Fruit fly (Drosophila melanogaster) whole organism, embryonic: Measurements from ENCODE around the gene Neurl4.

Experiments
- ATbp ChIP-seq: fragments of 200-800 bp; sonication (Bioruptor generic); optimal IDR thresholded peaks from 2 replicates; lab custom pipeline; 2017; ENCODE audit warnings: missing biosample characterization, mild to moderate bottlenecking, missing genetic modification characterization, missing genetic modification reagents
- Awh ChIP-seq: fragments of 200-800 bp; sonication (Bioruptor generic); IDR thresholded peaks from 2 replicates; pipeline ENCODE4, ENCODE4 v1.3.6; 2022; ENCODE audit warnings: missing biosample characterization, missing genetic modification characterization
- CG11093 ChIP-seq: fragments of 200-800 bp; sonication (Bioruptor generic); IDR thresholded peaks from 3 replicates; pipeline ENCODE4 v1.3.6; 2022; ENCODE audit warnings: missing biosample characterization, missing genetic modification characterization
- CG12071 ChIP-seq: fragments of 200-800 bp; sonication (Bioruptor generic); optimal IDR thresholded peaks from 3 replicates; lab custom pipeline; 2018; ENCODE audit warnings: missing biosample characterization, mild to moderate bottlenecking, missing genetic modification characterization
- CG17361 ChIP-seq: fragments of 200-800 bp; sonication (Bioruptor generic); IDR thresholded peaks from 3 replicates; pipeline ENCODE4 v1.3.6; 2022; ENCODE audit warnings: missing biosample characterization, missing genetic modification characterization
- CG17612 ChIP-seq: fragments of 200-800 bp; sonication (Bioruptor generic); IDR thresholded peaks from 2 replicates; pipeline ENCODE4 v1.3.6; 2022; ENCODE audit warnings: missing biosample characterization, missing genetic modification characterization
- CG18262 ChIP-seq: fragments of 200-800 bp; optimal IDR thresholded peaks from 3 replicates; lab custom pipeline; 2019; ENCODE audit warnings: missing biosample characterization, mild to moderate bottlenecking, missing genetic modification characterization, moderate library complexity
- CG18599 ChIP-seq: fragments of 200-800 bp; sonication (Bioruptor generic); optimal IDR thresholded peaks from 3 replicates; lab custom pipeline; 2017; ENCODE audit warnings: missing biosample characterization, missing genetic modification characterization, mild to moderate bottlenecking, moderate library complexity, missing genetic modification reagents
- CG18619 ChIP-seq: fragments of 200-800 bp; sonication (Bioruptor generic); optimal IDR thresholded peaks from 3 replicates; lab custom pipeline; 2017; ENCODE audit warnings: missing biosample characterization, mild to moderate bottlenecking, missing genetic modification characterization
- CG2120 ChIP-seq: fragments of 200-800 bp; sonication (Bioruptor generic); optimal IDR thresholded peaks from 3 replicates; lab custom pipeline; 2016; ENCODE audit warnings: missing biosample characterization, missing genetic modification characterization
- CG2712 ChIP-seq: fragments of 200-800 bp; optimal IDR thresholded peaks from 3 replicates; lab custom pipeline; 2019; ENCODE audit warnings: missing biosample characterization, mild to moderate bottlenecking, missing genetic modification characterization, moderate library complexity
- CG3281 ChIP-seq: fragments of 200-800 bp; sonication (Bioruptor generic); optimal IDR thresholded peaks from 3 replicates; lab custom pipeline; 2017; ENCODE audit warnings: missing biosample characterization, mild to moderate bottlenecking, missing genetic modification characterization
- CG4820 ChIP-seq: fragments of 200-800 bp; sonication (Bioruptor generic); optimal IDR thresholded peaks from 3 replicates; lab custom pipeline; 2016; ENCODE audit warnings: missing biosample characterization, missing genetic modification characterization
- CG5953 ChIP-seq: fragments of 200-800 bp; sonication (Bioruptor generic); IDR thresholded peaks from 2 replicates; pipeline ENCODE4 v1.3.6; 2022; ENCODE audit warnings: missing biosample characterization, missing genetic modification characterization
- CG6254 ChIP-seq: fragments of 200-800 bp; sonication (Bioruptor generic); optimal IDR thresholded peaks from 3 replicates; lab custom pipeline; 2017; ENCODE audit warnings: mild to moderate bottlenecking, missing biosample characterization, missing genetic modification reagents, missing genetic modification characterization
- CG6654 ChIP-seq: fragments of 200-800 bp; sonication (Bioruptor generic); optimal IDR thresholded peaks from 2 replicates; lab custom pipeline; 2017; ENCODE audit warnings: missing biosample characterization, mild to moderate bottlenecking, missing genetic modification characterization
- CG7839 ChIP-seq: fragments of 200-800 bp; sonication (Bioruptor generic); optimal IDR thresholded peaks from 3 replicates; lab custom pipeline; 2018; ENCODE audit warnings: missing biosample characterization, mild to moderate bottlenecking, missing genetic modification characterization, moderate library complexity
- CG9727 ChIP-seq: fragments of 200-800 bp; sonication (Bioruptor generic); optimal IDR thresholded peaks from 3 replicates; lab custom pipeline; 2017; ENCODE audit warnings: missing biosample characterization, mild to moderate bottlenecking, missing genetic modification characterization
- CG9876 ChIP-seq: fragments of 200-800 bp; sonication (Bioruptor generic); optimal IDR thresholded peaks from 2 replicates; lab custom pipeline; 2016; ENCODE audit warnings: missing biosample characterization, missing genetic modification characterization
- CG9932 ChIP-seq: fragments of 200-800 bp; sonication (Bioruptor generic); IDR thresholded peaks from 2 replicates; pipeline ENCODE4 v1.3.6; 2022; ENCODE audit warnings: missing biosample characterization, missing genetic modification characterization
- CTCF ChIP-seq: fragments of 200-800 bp; sonication (Bioruptor generic); optimal IDR thresholded peaks from 2 replicates; lab custom pipeline; 2017; ENCODE audit warnings: missing biosample characterization, mild to moderate bottlenecking, missing genetic modification characterization, moderate library complexity
- D19A ChIP-seq: fragments of 200-800 bp; optimal IDR thresholded peaks from 3 replicates; lab custom pipeline; 2019; ENCODE audit warnings: missing biosample characterization, mild to moderate bottlenecking, missing genetic modification characterization, moderate library complexity
- Dll ChIP-seq: fragments of 200-800 bp; sonication (Bioruptor generic); IDR thresholded peaks from 4 replicates; pipeline ENCODE4 v1.3.6; 2022; ENCODE audit warnings: missing biosample characterization, missing genetic modification characterization; ENCODE audit not compliant: partially characterized antibody
- Ets65A ChIP-seq: fragments of 200-800 bp; sonication (Bioruptor generic); peaks from one replicate; lab custom pipeline; 2016; ENCODE audit warnings: missing biosample characterization, missing genetic modification characterization
- Fer2 ChIP-seq: fragments of 200-800 bp; sonication (Bioruptor generic); optimal IDR thresholded peaks from 2 replicates; lab custom pipeline; 2018; ENCODE audit warnings: missing biosample characterization, mild to moderate bottlenecking, missing genetic modification characterization, moderate library complexity
- HHEX ChIP-seq: fragments of 200-800 bp; sonication (Bioruptor generic); optimal IDR thresholded peaks from 3 replicates; lab custom pipeline; 2017; ENCODE audit warnings: missing biosample characterization, mild to moderate bottlenecking, missing genetic modification characterization, missing genetic modification reagents
- Hr51 ChIP-seq, 2 experiments: fragments of 200-800 bp; sonication (Bioruptor generic); optimal IDR thresholded peaks; 2 replicates in 1 of 2; 3 replicates in 1 of 2; lab custom pipeline; 2016 to 2018; ENCODE audit warnings: missing biosample characterization in 2 of 2, missing genetic modification characterization in 2 of 2, mild to moderate bottlenecking in 1 of 2, moderate library complexity in 1 of 2
- Kr ChIP-seq: fragments of 200-800 bp; sonication (Bioruptor generic); optimal IDR thresholded peaks from 2 replicates; lab custom pipeline; 2017; ENCODE audit warnings: missing biosample characterization, mild to moderate bottlenecking, missing genetic modification characterization
- Med ChIP-seq: fragments of 200-800 bp; sonication (Bioruptor generic); peaks from one replicate; lab custom pipeline; 2016; ENCODE audit warnings: missing biosample characterization, missing genetic modification characterization, mild to moderate bottlenecking, inconsistent platforms, moderate library complexity
- Meics ChIP-seq: fragments of 200-800 bp; sonication (Bioruptor generic); optimal IDR thresholded peaks from 2 replicates; lab custom pipeline; 2017; ENCODE audit warnings: missing biosample characterization, mild to moderate bottlenecking, missing genetic modification characterization
- NFAT ChIP-seq: fragments of 200-800 bp; sonication (Bioruptor generic); IDR thresholded peaks from 2 replicates; pipeline ENCODE4 v1.3.6; 2022; ENCODE audit warnings: missing biosample characterization, missing genetic modification characterization
- TFAM ChIP-seq: fragments of 200-800 bp; sonication (Bioruptor generic); optimal IDR thresholded peaks from 2 replicates; lab custom pipeline; 2017; ENCODE audit warnings: missing biosample characterization, missing genetic modification characterization, inconsistent platforms
- abd-A ChIP-seq: fragments of 200-800 bp; sonication (Bioruptor generic); optimal IDR thresholded peaks from 3 replicates; lab custom pipeline; 2019; ENCODE audit warnings: missing biosample characterization, mild to moderate bottlenecking, missing genetic modification characterization, moderate library complexity
- al ChIP-seq: fragments of 200-800 bp; sonication (Bioruptor generic); IDR thresholded peaks from 2 replicates; pipeline ENCODE4 v1.3.6; 2022; ENCODE audit warnings: missing biosample characterization, missing genetic modification characterization
- cas ChIP-seq: fragments of 200-800 bp; sonication (Bioruptor generic); IDR thresholded peaks from 2 replicates; pipeline ENCODE4 v1.3.6; 2022; ENCODE audit warnings: missing biosample characterization, missing genetic modification characterization
- chn ChIP-seq: fragments of 200-800 bp; sonication (Bioruptor generic); optimal IDR thresholded peaks from 2 replicates; lab custom pipeline; 2016; ENCODE audit warnings: missing biosample characterization, missing genetic modification characterization
- dmrt99B ChIP-seq: fragments of 200-800 bp; sonication (Bioruptor generic); optimal IDR thresholded peaks from 2 replicates; lab custom pipeline; 2018; ENCODE audit warnings: missing biosample characterization, mild to moderate bottlenecking, missing genetic modification characterization, moderate library complexity
- gce ChIP-seq: fragments of 200-800 bp; sonication (Bioruptor generic); IDR thresholded peaks from 3 replicates; pipeline ENCODE4 v1.3.6; 2022; ENCODE audit warnings: missing biosample characterization, missing genetic modification characterization
- gem ChIP-seq: fragments of 200-800 bp; sonication (Bioruptor generic); optimal IDR thresholded peaks from 2 replicates; lab custom pipeline; 2019; ENCODE audit warnings: missing biosample characterization, mild to moderate bottlenecking, missing genetic modification characterization, moderate library complexity
- kay ChIP-seq: fragments of 200-800 bp; sonication (Bioruptor generic); optimal IDR thresholded peaks from 2 replicates; lab custom pipeline; 2016; ENCODE audit warnings: missing biosample characterization, missing genetic modification characterization
- knrl ChIP-seq: fragments of 200-800 bp; sonication (Bioruptor generic); IDR thresholded peaks from 3 replicates; pipeline ENCODE4 v1.3.6; 2022; ENCODE audit warnings: missing biosample characterization, missing genetic modification characterization; ENCODE audit not compliant: partially characterized antibody
- lilli ChIP-seq: fragments of 200-800 bp; sonication (Bioruptor generic); optimal IDR thresholded peaks from 3 replicates; lab custom pipeline; 2016; ENCODE audit warnings: missing biosample characterization, missing genetic modification characterization
- lmd ChIP-seq: fragments of 200-800 bp; sonication (Bioruptor generic); IDR thresholded peaks from 2 replicates; pipeline ENCODE4 v1.3.6; 2022; ENCODE audit warnings: missing biosample characterization, missing genetic modification characterization
- onecut ChIP-seq: fragments of 200-800 bp; sonication (Bioruptor generic); IDR thresholded peaks from 2 replicates; pipeline ENCODE4 v1.3.6; 2022; ENCODE audit warnings: missing biosample characterization, missing genetic modification characterization
- sna ChIP-seq: fragments of 200-800 bp; sonication (Bioruptor generic); IDR thresholded peaks from 2 replicates; pipeline ENCODE4 v1.3.6; 2022; ENCODE audit warnings: missing biosample characterization, missing genetic modification characterization; ENCODE audit not compliant: partially characterized antibody
- trem ChIP-seq: fragments of 200-800 bp; optimal IDR thresholded peaks from 3 replicates; lab custom pipeline; 2019; ENCODE audit warnings: missing biosample characterization, mild to moderate bottlenecking, missing genetic modification characterization, moderate library complexity
- tup ChIP-seq: fragments of 200-800 bp; sonication (Bioruptor generic); optimal IDR thresholded peaks from 2 replicates; lab custom pipeline; 2016; ENCODE audit warnings: missing biosample characterization, mild to moderate bottlenecking, missing genetic modification characterization, moderate library complexity
- z ChIP-seq: fragments of 200-800 bp; sonication (Bioruptor generic); IDR thresholded peaks from 3 replicates; pipeline ENCODE4 v1.3.6; 2022; ENCODE audit warnings: missing biosample characterization, missing genetic modification characterization

The Neurl4 gene

DNA sequence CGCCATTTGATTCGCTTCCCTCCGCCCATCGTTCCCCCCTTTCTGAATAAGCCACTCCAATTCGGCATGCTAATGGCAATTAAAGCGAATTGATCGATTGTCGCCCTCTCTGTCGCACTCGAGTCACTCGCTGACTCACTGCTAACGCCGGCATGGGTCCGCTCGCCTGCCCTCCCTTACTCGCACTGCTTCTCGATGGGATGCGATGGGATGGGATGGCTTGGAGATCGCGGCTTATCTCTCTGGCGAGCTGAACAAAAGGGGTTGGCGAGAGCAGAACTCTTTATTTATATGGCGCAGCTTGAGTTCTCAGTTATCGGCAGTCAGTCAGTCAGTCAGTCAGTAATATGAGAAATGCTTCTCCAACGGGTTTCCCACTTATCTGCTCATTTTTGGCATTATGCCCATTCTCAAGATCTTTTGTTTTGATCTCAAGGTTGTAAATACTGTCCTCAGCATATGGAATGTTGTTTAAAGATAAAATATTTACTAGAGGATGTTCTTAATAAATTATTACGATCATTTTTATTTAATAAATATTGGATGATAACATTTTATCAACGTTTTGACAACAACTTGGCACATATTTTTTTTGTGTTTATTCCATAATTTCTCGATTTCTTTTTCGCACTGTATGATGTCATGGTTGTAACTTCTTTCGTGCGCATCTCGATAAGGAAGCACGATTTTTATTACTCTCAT, 6.3 kb upstream of the Neurl4 start (continued):
- TF ChIP-seq kay (GFP tag; lab: Kevin White, UChicago) (peak; percentile 82), CG5953 (0 out of 2 replicates have a peak, but pooled peaks have one; percentile 23), ATbp (GFP tag; lab: Kevin White, UChicago) (no peak), abd-A (peak; percentile 89), knrl (GFP tag; lab: Robert Waterston, UW) (no peak), Awh (GFP tag; lab: Robert Waterston, UW) (peak; percentile 67; the same call in 1 of the 2 replicates), z (GFP tag; lab: Robert Waterston, UW) (no peak), onecut (GFP tag; lab: Robert Waterston, UW) (0 out of 2 replicates have a peak, but pooled peaks have one; percentile 7)
- TF ChIP-seq, all 482 proteins: peak for 44

dm6 chr3L:14055260-14055696, 5.6 kb upstream of the Neurl4 start:
- TF ChIP-seq CG7839 (peak; percentile 38), CG17361 (peak; percentile 41; the same call in 1 of the 3 replicates), CG18262 (peak; percentile 13), al (GFP tag; lab: Robert Waterston, UW) (no peak), trem (tag; lab: Kevin White, UChicago) (no peak), CG17612 (0 out of 2 replicates have a peak, but pooled peaks have one; percentile 16), CTCF (GFP tag; lab: Kevin White, UChicago) (no peak), NFAT (GFP tag; lab: Robert Waterston, UW) (0 out of 2 replicates have a peak, but pooled peaks have one; percentile 17), TFAM (GFP tag; lab: Kevin White, UChicago) (no peak), CG18599 (GFP tag; lab: Kevin White, UChicago) (peak; percentile 31), sna (GFP tag; lab: Robert Waterston, UW) (no peak), CG3281 (GFP tag; lab: Kevin White, UChicago) (peak; percentile 45), Hr51 (GFP tag; optimal IDR thresholded peaks at IDR 0.05; lab: Kevin White, UChicago) (peak in 1 of 2 experiments; percentile 7), Ets65A (GFP tag; lab: Kevin White, UChicago) (peak; percentile 75), Meics (GFP tag; lab: Kevin White, UChicago) (peak; percentile 49), gem (tag; lab: Kevin White, UChicago) (peak; percentile 41), chn (GFP tag; lab: Kevin White, UChicago) (no peak), CG6654 (GFP tag; lab: Kevin White, UChicago) (peak; percentile 18), CG9876 (GFP tag; lab: Kevin White, UChicago) (no peak), Kr (GFP tag; lab: Kevin White, UChicago) (no peak), gce (GFP tag; lab: Robert Waterston, UW) (no peak), CG9727 (peak; percentile 29), D19A (tag; lab: Kevin White, UChicago) (peak; percentile 51), lmd (GFP tag; lab: Robert Waterston, UW) (no peak; the same call in 1 of the 2 replicates), cas (GFP tag; lab: Robert Waterston, UW) (no peak), CG11093 (GFP tag; lab: Robert Waterston, UW) (no peak), CG2120 (peak; percentile 55), tup (GFP tag; lab: Kevin White, UChicago) (no peak), CG9932 (peak; percentile 46), CG6254 (GFP tag; lab: Kevin White, UChicago) (no peak), lilli (GFP tag; lab: Kevin White, UChicago) (peak; percentile 39), CG4820 (GFP tag; lab: Kevin White, UChicago) (peak; percentile 10), CG18619 (GFP tag; lab: Kevin White, UChicago) (peak; percentile 17), dmrt99B (tag; lab: Kevin White, UChicago) (peak; percentile 32), Fer2 (tag; lab: Kevin White, UChicago) (no peak), CG2712 (peak; percentile 11), CG12071 (GFP tag; lab: Kevin White, UChicago) (no peak), HHEX (peak; percentile 22), Med (GFP tag; lab: Kevin White, UChicago) (peak; percentile 81), Dll (GFP tag; lab: Robert Waterston, UW) (0 out of 4 replicates have a peak, but pooled peaks have one; percentile 6)
